Fruit fly (Drosophila melanogaster) whole organism, embryonic: ENCODE results near the gene CG31493.

Experiments used
- CG1024 ChIP-seq: fragments of 200-800 bp; sonication (Bioruptor generic); IDR thresholded peaks from 2 replicates; pipeline ENCODE4 v1.3.6; 2022; ENCODE audit warnings: missing biosample characterization, missing genetic modification characterization
- CG10462 ChIP-seq: fragments of 200-800 bp; sonication (Bioruptor generic); optimal IDR thresholded peaks from 2 replicates; lab custom pipeline; 2016; ENCODE audit warnings: missing biosample characterization, missing genetic modification characterization
- CG11560 ChIP-seq: fragments of 200-800 bp; sonication (Bioruptor generic); IDR thresholded peaks from 3 replicates; pipeline ENCODE4 v1.3.6; 2022; ENCODE audit warnings: missing biosample characterization, missing genetic modification characterization
- CG12071 ChIP-seq: fragments of 200-800 bp; sonication (Bioruptor generic); optimal IDR thresholded peaks from 3 replicates; lab custom pipeline; 2018; ENCODE audit warnings: missing biosample characterization, mild to moderate bottlenecking, missing genetic modification characterization
- CG13296 ChIP-seq: fragments of 200-800 bp; sonication (Bioruptor generic); optimal IDR thresholded peaks from 3 replicates; lab custom pipeline; 2018; ENCODE audit warnings: missing biosample characterization, mild to moderate bottlenecking, missing genetic modification characterization
- CG17359 ChIP-seq: fragments of 200-800 bp; sonication (Bioruptor generic); optimal IDR thresholded peaks from 3 replicates; lab custom pipeline; 2018; ENCODE audit warnings: missing biosample characterization, mild to moderate bottlenecking, missing genetic modification characterization, moderate library complexity
- CG1832 ChIP-seq: fragments of 200-800 bp; sonication (Bioruptor generic); optimal IDR thresholded peaks from 2 replicates; lab custom pipeline; 2017; ENCODE audit warnings: missing biosample characterization, mild to moderate bottlenecking, missing genetic modification characterization, inconsistent platforms
- CG2199 ChIP-seq: fragments of 200-800 bp; sonication (Bioruptor generic); IDR thresholded peaks from 3 replicates; pipeline ENCODE4 v1.3.6; 2022; ENCODE audit warnings: missing biosample characterization, missing genetic modification characterization
- CG2889 ChIP-seq: fragments of 200-800 bp; sonication (Bioruptor generic); IDR thresholded peaks from 3 replicates; pipeline ENCODE4 v1.3.6; 2022; ENCODE audit warnings: missing biosample characterization, missing genetic modification characterization
- CG3847 ChIP-seq: fragments of 200-800 bp; sonication (Bioruptor generic); IDR thresholded peaks from 2 replicates; pipeline ENCODE4 v1.3.6; 2022; ENCODE audit warnings: missing biosample characterization, missing genetic modification characterization
- CG4328 ChIP-seq: fragments of 200-800 bp; sonication (Bioruptor generic); optimal IDR thresholded peaks from 3 replicates; lab custom pipeline; 2017; ENCODE audit warnings: missing biosample characterization, missing genetic modification reagents, missing genetic modification characterization
- CG4617 ChIP-seq: fragments of 200-800 bp; sonication (Bioruptor generic); optimal IDR thresholded peaks from 3 replicates; lab custom pipeline; 2016; ENCODE audit warnings: missing biosample characterization, missing genetic modification characterization, borderline replicate concordance
- CG6254 ChIP-seq: fragments of 200-800 bp; sonication (Bioruptor generic); optimal IDR thresholded peaks from 3 replicates; lab custom pipeline; 2017; ENCODE audit warnings: mild to moderate bottlenecking, missing biosample characterization, missing genetic modification reagents, missing genetic modification characterization
- CG8478 ChIP-seq: fragments of >200 bp; optimal IDR thresholded peaks from 2 replicates; lab custom pipeline; 2018
- D ChIP-seq, 2 experiments: fragments of 200-800 bp in 1 of 2; fragments of >200 bp in 1 of 2; sonication (Bioruptor generic) in 1 of 2; optimal IDR thresholded peaks; 2 replicates in 1 of 2; 3 replicates in 1 of 2; lab custom pipeline; 2017; ENCODE audit warnings: mild to moderate bottlenecking in 1 of 2, missing biosample characterization in 1 of 2, missing genetic modification characterization in 1 of 2, missing genetic modification reagents in 1 of 2
- D19B ChIP-seq: fragments of 200-800 bp; sonication (Bioruptor generic); optimal IDR thresholded peaks from 2 replicates; lab custom pipeline; 2017; ENCODE audit warnings: missing biosample characterization, mild to moderate bottlenecking, missing genetic modification characterization
- Deaf1 ChIP-seq: fragments of 200-800 bp; optimal IDR thresholded peaks from 3 replicates; lab custom pipeline; 2019; ENCODE audit warnings: missing biosample characterization, mild to moderate bottlenecking, missing genetic modification characterization, moderate library complexity
- Dll ChIP-seq: fragments of 200-800 bp; sonication (Bioruptor generic); IDR thresholded peaks from 4 replicates; pipeline ENCODE4 v1.3.6; 2022; ENCODE audit warnings: missing biosample characterization, missing genetic modification characterization; ENCODE audit not compliant: partially characterized antibody
- Drgx ChIP-seq: fragments of 200-800 bp; sonication (Bioruptor generic); IDR thresholded peaks from 2 replicates; pipeline ENCODE4 v1.3.6; 2022; ENCODE audit warnings: missing biosample characterization, missing genetic modification characterization
- Ets97D ChIP-seq: fragments of 200-800 bp; sonication (Bioruptor generic); optimal IDR thresholded peaks from 3 replicates; lab custom pipeline; 2016; ENCODE audit warnings: missing biosample characterization, missing genetic modification characterization
- H15 ChIP-seq: fragments of 200-800 bp; sonication (Bioruptor generic); IDR thresholded peaks from 3 replicates; pipeline ENCODE4 v1.3.6; 2022; ENCODE audit warnings: missing biosample characterization, missing genetic modification characterization
- HLHmδ ChIP-seq: fragments of 200-800 bp; sonication (Bioruptor generic); optimal IDR thresholded peaks from 2 replicates; lab custom pipeline; 2018; ENCODE audit warnings: missing biosample characterization, mild to moderate bottlenecking, missing genetic modification characterization, moderate library complexity
- HmgD ChIP-seq: fragments of 200-800 bp; sonication (Bioruptor generic); optimal IDR thresholded peaks from 3 replicates; lab custom pipeline; 2016; ENCODE audit warnings: missing biosample characterization, missing genetic modification characterization
- HmgZ ChIP-seq: fragments of 200-800 bp; sonication (Bioruptor generic); optimal IDR thresholded peaks from 2 replicates; lab custom pipeline; 2018; ENCODE audit warnings: missing biosample characterization, mild to moderate bottlenecking, missing genetic modification characterization
- Neu2 ChIP-seq: fragments of 200-800 bp; sonication (Bioruptor generic); optimal IDR thresholded peaks from 3 replicates; lab custom pipeline; 2016; ENCODE audit warnings: missing biosample characterization, missing genetic modification characterization, borderline replicate concordance
- Rx ChIP-seq: fragments of 200-800 bp; sonication (Bioruptor generic); IDR thresholded peaks from 2 replicates; pipeline ENCODE4 v1.3.6; 2022; ENCODE audit warnings: missing biosample characterization, missing genetic modification characterization
- Trl ChIP-seq, 3 experiments: fragments of >200 bp in 2 of 3; fragments of 200-800 bp in 1 of 3; sonication (Bioruptor generic) in 1 of 3; optimal IDR thresholded peaks; 2 replicates in 1 of 3; 3 replicates in 2 of 3; lab custom pipeline; 2016 to 2017; ENCODE audit warnings: missing biosample characterization in 1 of 3, missing genetic modification characterization in 1 of 3
- ato ChIP-seq: fragments of 200-800 bp; sonication (Bioruptor generic); IDR thresholded peaks from 2 replicates; pipeline ENCODE4 v1.3.6; 2022; ENCODE audit warnings: missing biosample characterization, missing genetic modification characterization; ENCODE audit not compliant: partially characterized antibody
- chm ChIP-seq: fragments of 200-800 bp; sonication (Bioruptor generic); IDR thresholded peaks from 2 replicates; pipeline ENCODE4 v1.3.6; 2022; ENCODE audit warnings: missing biosample characterization, missing genetic modification characterization
- ci ChIP-seq: fragments of 200-800 bp; sonication (Bioruptor generic); IDR thresholded peaks from 3 replicates; pipeline ENCODE4 v1.3.6; 2022; ENCODE audit warnings: missing biosample characterization, missing genetic modification characterization
- corto ChIP-seq: fragments of 200-800 bp; sonication (Bioruptor generic); optimal IDR thresholded peaks from 2 replicates; lab custom pipeline; 2016; ENCODE audit warnings: missing biosample characterization, mild to moderate bottlenecking, missing genetic modification characterization, moderate library complexity
- crol ChIP-seq: fragments of 200-800 bp; sonication (Bioruptor generic); IDR thresholded peaks from 2 replicates; pipeline ENCODE4 v1.3.6; 2022; ENCODE audit warnings: missing biosample characterization, missing genetic modification characterization
- dati ChIP-seq: fragments of 200-800 bp; sonication (Bioruptor generic); IDR thresholded peaks from 2 replicates; pipeline ENCODE4 v1.3.6; 2022; ENCODE audit warnings: missing biosample characterization, missing genetic modification characterization
- ems ChIP-seq: fragments of 200-800 bp; sonication (Bioruptor generic); optimal IDR thresholded peaks from 3 replicates; lab custom pipeline; 2016; ENCODE audit warnings: missing biosample characterization, missing genetic modification characterization
- en ChIP-seq: fragments of 200-800 bp; sonication (Bioruptor generic); optimal IDR thresholded peaks from 2 replicates; lab custom pipeline; 2016; ENCODE audit warnings: missing biosample characterization, missing genetic modification characterization
- ftz-f1 ChIP-seq: fragments of 200-800 bp; sonication (Bioruptor generic); optimal IDR thresholded peaks from 2 replicates; lab custom pipeline; 2016; ENCODE audit warnings: missing biosample characterization, missing genetic modification characterization
- grau ChIP-seq: fragments of 200-800 bp; optimal IDR thresholded peaks from 3 replicates; lab custom pipeline; 2019; ENCODE audit warnings: missing biosample characterization, mild to moderate bottlenecking, missing genetic modification characterization, moderate library complexity
- insv ChIP-seq, 2 experiments: fragments of 200-800 bp; sonication (Bioruptor generic); optimal IDR thresholded peaks; 3 replicates each; lab custom pipeline; 2016 to 2018; ENCODE audit warnings: missing biosample characterization in 2 of 2, missing genetic modification characterization in 2 of 2
- jumu ChIP-seq: fragments of 200-800 bp; sonication (Bioruptor generic); optimal IDR thresholded peaks from 3 replicates; lab custom pipeline; 2016; ENCODE audit warnings: missing biosample characterization, missing genetic modification characterization
- kah ChIP-seq: fragments of 200-800 bp; sonication (Bioruptor generic); optimal IDR thresholded peaks from 2 replicates; lab custom pipeline; 2018; ENCODE audit warnings: missing biosample characterization, mild to moderate bottlenecking, missing genetic modification characterization
- klu ChIP-seq: fragments of 200-800 bp; sonication (Bioruptor generic); IDR thresholded peaks from 2 replicates; pipeline ENCODE4 v1.3.6; 2022; ENCODE audit warnings: missing biosample characterization, missing genetic modification characterization
- mirr ChIP-seq: fragments of 200-800 bp; sonication (Bioruptor generic); optimal IDR thresholded peaks from 3 replicates; lab custom pipeline; 2018; ENCODE audit warnings: missing biosample characterization, mild to moderate bottlenecking, missing genetic modification characterization
- pfk ChIP-seq: fragments of 200-800 bp; sonication (Bioruptor generic); optimal IDR thresholded peaks from 2 replicates; lab custom pipeline; 2018; ENCODE audit warnings: missing biosample characterization, mild to moderate bottlenecking, missing genetic modification characterization, moderate library complexity
- pzg ChIP-seq: fragments of 200-800 bp; sonication (Bioruptor generic); optimal IDR thresholded peaks from 3 replicates; lab custom pipeline; 2018; ENCODE audit warnings: missing biosample characterization, mild to moderate bottlenecking, missing genetic modification characterization, moderate library complexity
- repo ChIP-seq: fragments of 200-800 bp; sonication (Bioruptor generic); optimal IDR thresholded peaks from 2 replicates; lab custom pipeline; 2016; ENCODE audit warnings: missing biosample characterization, missing genetic modification characterization
- sd ChIP-seq: fragments of 200-800 bp; sonication (Bioruptor generic); optimal IDR thresholded peaks from 3 replicates; lab custom pipeline; 2018; ENCODE audit warnings: missing biosample characterization, mild to moderate bottlenecking, missing genetic modification characterization, moderate library complexity
- sr ChIP-seq: fragments of 200-800 bp; sonication (Bioruptor generic); IDR thresholded peaks from 3 replicates; pipeline ENCODE4 v1.3.6; 2022; ENCODE audit warnings: missing biosample characterization, missing genetic modification characterization
- wdn ChIP-seq: fragments of 200-800 bp; sonication (Bioruptor generic); IDR thresholded peaks from 2 replicates; pipeline ENCODE4 v1.3.6; 2022; ENCODE audit warnings: missing biosample characterization, missing genetic modification characterization
- z ChIP-seq: fragments of 200-800 bp; sonication (Bioruptor generic); IDR thresholded peaks from 3 replicates; pipeline ENCODE4 v1.3.6; 2022; ENCODE audit warnings: missing biosample characterization, missing genetic modification characterization

CG31493 gene

DNA sequence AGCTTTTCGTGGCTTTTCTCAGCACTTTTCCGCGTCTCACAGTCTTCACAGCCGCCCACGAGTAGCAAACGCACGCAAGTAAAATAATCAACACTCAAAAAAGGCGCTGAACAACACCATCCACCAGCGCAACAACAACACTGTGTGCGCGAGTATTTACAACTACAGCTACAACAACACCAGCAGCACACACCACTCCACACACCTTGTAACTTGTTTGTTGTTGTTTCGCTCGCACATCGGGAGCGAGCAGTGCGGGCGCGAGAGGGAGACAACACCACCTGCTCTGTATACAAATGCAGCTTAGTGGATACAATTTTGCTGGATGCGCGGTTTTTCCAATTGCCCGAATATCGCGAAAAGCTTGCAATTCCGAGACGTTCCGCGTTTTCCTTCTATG is 7.7 kb upstream of the CG31493 start (continued):
- peak in 1 of 2 experiments; percentile 9 for TF ChIP-seq Trl (optimal IDR thresholded peaks at IDR 0.05; lab: Kevin White, UChicago)
- no peak for TF ChIP-seq Trl (GFP tag; optimal IDR thresholded peaks at IDR 0.05; lab: Kevin White, UChicago)
- peak; percentile 80 for TF ChIP-seq mirr
- TF ChIP-seq HmgZ (tag; lab: Kevin White, UChicago): peak; percentile 30
- TF ChIP-seq Drgx: no peak
- peak; percentile 77 for TF ChIP-seq HLHmδ (GFP tag; lab: Kevin White, UChicago)
- peak; percentile 23 for TF ChIP-seq CG12071 (GFP tag; lab: Kevin White, UChicago)
- no peak for TF ChIP-seq en (GFP tag; lab: Kevin White, UChicago)
- TF ChIP-seq sd (tag; lab: Kevin White, UChicago): peak; percentile 82
- no peak for TF ChIP-seq CG3847
- no peak for TF ChIP-seq pfk (GFP tag; lab: Kevin White, UChicago)
- TF ChIP-seq D (optimal IDR thresholded peaks at IDR 0.05; lab: Kevin White, UChicago): peak; percentile 38
- no peak for TF ChIP-seq D (GFP tag; optimal IDR thresholded peaks at IDR 0.05; lab: Kevin White, UChicago)
- TF ChIP-seq kah: peak; percentile 90
- TF ChIP-seq CG8478 (lab: Kevin White, UChicago): peak; percentile 94
- TF ChIP-seq chm: peak; percentile 55
- TF ChIP-seq CG2199 (GFP tag; lab: Robert Waterston, UW): peak; percentile 66; the same call in 1 of the 3 replicates
- peak; percentile 96 for TF ChIP-seq CG4617 (GFP tag; lab: Kevin White, UChicago)
- TF ChIP-seq ftz-f1 (GFP tag; lab: Kevin White, UChicago): peak; percentile 80
- TF ChIP-seq CG1832 (GFP tag; lab: Kevin White, UChicago): peak; percentile 96
- TF ChIP-seq ci (GFP tag; lab: Robert Waterston, UW): peak; percentile 66
- TF ChIP-seq CG2889 (GFP tag; lab: Robert Waterston, UW): no peak
- TF ChIP-seq pzg (GFP tag; lab: Kevin White, UChicago): peak; percentile 27
- TF ChIP-seq crol (GFP tag; lab: Robert Waterston, UW): peak; percentile 33; the same call in 1 of the 2 replicates
- TF ChIP-seq sr (GFP tag; lab: Robert Waterston, UW): peak; percentile 84
- peak in 1 of 2 experiments; percentile 17 for TF ChIP-seq insv (GFP tag; optimal IDR thresholded peaks at IDR 0.05; lab: Kevin White, UChicago)
- no peak for TF ChIP-seq z (GFP tag; lab: Robert Waterston, UW)
- TF ChIP-seq CG4328: no peak
- peak; percentile 72 for TF ChIP-seq HmgD (GFP tag; lab: Kevin White, UChicago)

DNA sequence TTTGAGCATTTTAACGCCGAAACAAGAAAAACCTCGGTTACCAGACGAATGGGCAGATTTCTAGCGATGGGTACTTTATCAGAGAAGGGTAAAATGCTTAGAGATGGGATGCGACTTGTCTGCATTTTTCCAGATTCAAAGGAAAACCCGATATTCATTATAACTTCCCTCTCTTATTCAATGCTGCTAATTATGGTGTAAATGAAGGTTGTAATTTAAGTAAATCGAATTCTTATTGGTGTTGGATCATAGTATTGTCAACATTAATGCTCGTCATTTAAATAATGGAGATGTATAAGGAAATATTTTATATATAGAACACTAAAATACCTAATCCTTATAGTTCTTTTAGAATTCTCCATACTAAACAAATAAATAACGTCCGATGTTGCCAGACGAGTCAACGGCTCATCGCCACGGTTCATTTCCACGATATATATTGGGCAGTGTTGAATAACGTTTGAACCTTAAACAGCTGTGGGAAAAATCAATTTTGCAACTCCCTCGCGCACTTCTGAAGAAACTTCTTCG is 7.2 kb upstream of the CG31493 start, which contains the start of the genes Alh and CG10098:
Gene Alh (minus strand): TSS at position 77 of the 531 bp plus-strand sequence.
Gene CG10098 (plus strand): TSS at position 440 of the 531 bp plus-strand sequence.
- peak; percentile 79 for TF ChIP-seq ems (GFP tag; lab: Kevin White, UChicago)
- TF ChIP-seq grau (tag; lab: Kevin White, UChicago): peak; percentile 83
- peak; percentile 69 for TF ChIP-seq CG1024 (GFP tag; lab: Robert Waterston, UW)
- TF ChIP-seq jumu: peak; percentile 90
- peak; percentile 72 for TF ChIP-seq D19B (GFP tag; lab: Kevin White, UChicago)
- peak; percentile 43 for TF ChIP-seq CG13296 (GFP tag; lab: Kevin White, UChicago)
- TF ChIP-seq CG10462 (GFP tag; lab: Kevin White, UChicago): peak; percentile 71
- TF ChIP-seq CG11560: peak; percentile 58; the same call in 2 of the 3 replicates
- TF ChIP-seq crol (GFP tag; lab: Robert Waterston, UW): no peak
- TF ChIP-seq sr (GFP tag; lab: Robert Waterston, UW): no peak; the same call in 2 of the 3 replicates
- TF ChIP-seq ato (GFP tag; lab: Robert Waterston, UW): no peak; the same call in 1 of the 2 replicates
- TF ChIP-seq dati: 0 out of 2 replicates have a peak, but pooled peaks have one; percentile 18
- no peak for TF ChIP-seq CG6254 (GFP tag; lab: Kevin White, UChicago)
- no peak for TF ChIP-seq Neu2 (GFP tag; lab: Kevin White, UChicago)
- TF ChIP-seq Dll (GFP tag; lab: Robert Waterston, UW): peak; percentile 85
- peak; percentile 19 for TF ChIP-seq Deaf1
- peak; percentile 75 for TF ChIP-seq Ets97D (GFP tag; lab: Kevin White, UChicago)
- TF ChIP-seq wdn: peak; percentile 59; the same call in 1 of the 2 replicates
- peak; percentile 65; the same call in 1 of the 2 replicates for TF ChIP-seq klu (GFP tag; lab: Robert Waterston, UW)
- TF ChIP-seq corto (GFP tag; lab: Kevin White, UChicago): peak; percentile 35
- peak; percentile 68 for TF ChIP-seq repo
- peak; percentile 73 for TF ChIP-seq CG17359 (tag; lab: Kevin White, UChicago)
- peak; percentile 62; the same call in 2 of the 3 replicates for TF ChIP-seq H15
- peak; percentile 74 for TF ChIP-seq Rx (GFP tag; lab: Robert Waterston, UW)
